Fruit fly (Drosophila melanogaster) whole organism, embryonic: Measurements from ENCODE around the gene CG43880.

Source experiments
- Adf1 ChIP-seq: fragments of 200-800 bp; sonication (Bioruptor generic); IDR thresholded peaks from 2 replicates; pipeline ENCODE4 v1.3.6; 2022; ENCODE audit warnings: missing biosample characterization, missing genetic modification characterization
- B-H1 ChIP-seq: fragments of 200-800 bp; sonication (Bioruptor generic); IDR thresholded peaks from 3 replicates; pipeline ENCODE4 v1.3.6; 2022; ENCODE audit warnings: missing biosample characterization, missing genetic modification characterization
- CG10565 ChIP-seq: fragments of 200-800 bp; sonication (Bioruptor generic); optimal IDR thresholded peaks from 3 replicates; lab custom pipeline; 2016; ENCODE audit warnings: missing biosample characterization, mild to moderate bottlenecking, missing genetic modification characterization
- CG11723 ChIP-seq: fragments of 200-800 bp; sonication (Bioruptor generic); optimal IDR thresholded peaks from 2 replicates; lab custom pipeline; 2017; ENCODE audit warnings: missing biosample characterization, mild to moderate bottlenecking, missing genetic modification characterization
- CG12391 ChIP-seq: fragments of 200-800 bp; sonication (Bioruptor generic); optimal IDR thresholded peaks from 3 replicates; lab custom pipeline; 2018; ENCODE audit warnings: missing biosample characterization, mild to moderate bottlenecking, missing genetic modification characterization, moderate library complexity
- CG16815 ChIP-seq: fragments of 200-800 bp; sonication (Bioruptor generic); optimal IDR thresholded peaks from 3 replicates; lab custom pipeline; 2017; ENCODE audit warnings: missing biosample characterization, mild to moderate bottlenecking, missing genetic modification characterization
- CG17328 ChIP-seq: fragments of 200-800 bp; sonication (Bioruptor generic); IDR thresholded peaks from 2 replicates; pipeline ENCODE4 v1.3.6; 2022; ENCODE audit warnings: missing biosample characterization, missing genetic modification characterization
- CG18599 ChIP-seq: fragments of 200-800 bp; sonication (Bioruptor generic); optimal IDR thresholded peaks from 3 replicates; lab custom pipeline; 2017; ENCODE audit warnings: missing biosample characterization, missing genetic modification characterization, mild to moderate bottlenecking, moderate library complexity, missing genetic modification reagents
- CG2678 ChIP-seq: fragments of 200-800 bp; sonication (Bioruptor generic); optimal IDR thresholded peaks from 3 replicates; lab custom pipeline; 2019; ENCODE audit warnings: missing biosample characterization, mild to moderate bottlenecking, missing genetic modification characterization, moderate library complexity
- CG31441 ChIP-seq: fragments of 200-800 bp; sonication (Bioruptor generic); IDR thresholded peaks from 2 replicates; pipeline ENCODE4 v1.3.6; 2022; ENCODE audit warnings: missing biosample characterization, missing genetic modification characterization
- CG3407 ChIP-seq: fragments of 200-800 bp; sonication (Bioruptor generic); optimal IDR thresholded peaks from 2 replicates; lab custom pipeline; 2018; ENCODE audit warnings: missing biosample characterization, mild to moderate bottlenecking, missing genetic modification characterization
- CG34376 ChIP-seq: fragments of 200-800 bp; sonication (Bioruptor generic); optimal IDR thresholded peaks from 2 replicates; lab custom pipeline; 2018; ENCODE audit warnings: missing biosample characterization, mild to moderate bottlenecking, missing genetic modification characterization
- CG5245 ChIP-seq: fragments of 200-800 bp; sonication (Bioruptor generic); optimal IDR thresholded peaks from 3 replicates; lab custom pipeline; 2016; ENCODE audit warnings: missing biosample characterization, missing genetic modification characterization
- CG6254 ChIP-seq: fragments of 200-800 bp; sonication (Bioruptor generic); optimal IDR thresholded peaks from 3 replicates; lab custom pipeline; 2017; ENCODE audit warnings: mild to moderate bottlenecking, missing biosample characterization, missing genetic modification reagents, missing genetic modification characterization
- CG7745 ChIP-seq: fragments of 200-800 bp; sonication (Bioruptor generic); optimal IDR thresholded peaks from 2 replicates; lab custom pipeline; 2018; ENCODE audit warnings: missing biosample characterization, mild to moderate bottlenecking, missing genetic modification characterization, moderate library complexity
- CG7839 ChIP-seq: fragments of 200-800 bp; sonication (Bioruptor generic); optimal IDR thresholded peaks from 3 replicates; lab custom pipeline; 2018; ENCODE audit warnings: missing biosample characterization, mild to moderate bottlenecking, missing genetic modification characterization, moderate library complexity
- CG8290 ChIP-seq, 3 experiments: fragments of 200-800 bp; sonication (Bioruptor generic); optimal IDR thresholded peaks; 2 replicates each; lab custom pipeline; 2016 to 2019; ENCODE audit warnings: missing biosample characterization in 3 of 3, missing genetic modification characterization in 3 of 3, mild to moderate bottlenecking in 2 of 3, moderate library complexity in 1 of 3
- CG8359 ChIP-seq: fragments of 200-800 bp; sonication (Bioruptor generic); optimal IDR thresholded peaks from 2 replicates; lab custom pipeline; 2017; ENCODE audit warnings: missing biosample characterization, mild to moderate bottlenecking, missing genetic modification characterization, borderline replicate concordance
- CTCF ChIP-seq: fragments of 200-800 bp; sonication (Bioruptor generic); optimal IDR thresholded peaks from 2 replicates; lab custom pipeline; 2017; ENCODE audit warnings: missing biosample characterization, mild to moderate bottlenecking, missing genetic modification characterization, moderate library complexity
- Hr3 ChIP-seq: fragments of 200-800 bp; sonication (Bioruptor generic); optimal IDR thresholded peaks from 3 replicates; lab custom pipeline; 2016; ENCODE audit warnings: missing biosample characterization, missing genetic modification characterization
- Hr78 ChIP-seq, 2 experiments: fragments of 200-800 bp in 1 of 2; fragments of >200 bp in 1 of 2; sonication (Bioruptor generic) in 1 of 2; optimal IDR thresholded peaks; 2 replicates each; lab custom pipeline; 2017 to 2019; ENCODE audit warnings: missing biosample characterization in 2 of 2, missing genetic modification characterization in 2 of 2, mild to moderate bottlenecking in 1 of 2, moderate library complexity in 1 of 2
- Nf-YC ChIP-seq: fragments of 200-800 bp; optimal IDR thresholded peaks from 3 replicates; lab custom pipeline; 2019; ENCODE audit warnings: missing biosample characterization, mild to moderate bottlenecking, missing genetic modification characterization, moderate library complexity
- Ravus ChIP-seq: fragments of 200-800 bp; sonication (Bioruptor generic); IDR thresholded peaks from 2 replicates; pipeline ENCODE4 v1.3.6; 2022; ENCODE audit warnings: missing biosample characterization, missing genetic modification characterization
- Trl ChIP-seq, 3 experiments: fragments of >200 bp in 2 of 3; fragments of 200-800 bp in 1 of 3; sonication (Bioruptor generic) in 1 of 3; optimal IDR thresholded peaks; 2 replicates in 1 of 3; 3 replicates in 2 of 3; lab custom pipeline; 2016 to 2017; ENCODE audit warnings: missing biosample characterization in 1 of 3, missing genetic modification characterization in 1 of 3
- Vsx1 ChIP-seq: fragments of 200-800 bp; sonication (Bioruptor generic); optimal IDR thresholded peaks from 2 replicates; lab custom pipeline; 2017; ENCODE audit warnings: missing biosample characterization, mild to moderate bottlenecking, missing genetic modification characterization, missing genetic modification reagents
- YL-1 ChIP-seq: fragments of 200-800 bp; sonication (Bioruptor generic); optimal IDR thresholded peaks from 3 replicates; lab custom pipeline; 2017; ENCODE audit warnings: missing biosample characterization, mild to moderate bottlenecking, missing genetic modification characterization
- chm ChIP-seq: fragments of 200-800 bp; sonication (Bioruptor generic); IDR thresholded peaks from 2 replicates; pipeline ENCODE4 v1.3.6; 2022; ENCODE audit warnings: missing biosample characterization, missing genetic modification characterization
- ci ChIP-seq: fragments of 200-800 bp; sonication (Bioruptor generic); IDR thresholded peaks from 3 replicates; pipeline ENCODE4 v1.3.6; 2022; ENCODE audit warnings: missing biosample characterization, missing genetic modification characterization
- cwo ChIP-seq: fragments of 200-800 bp; sonication (Bioruptor generic); optimal IDR thresholded peaks from 3 replicates; lab custom pipeline; 2017; ENCODE audit warnings: missing biosample characterization, missing genetic modification characterization, mild to moderate bottlenecking, moderate library complexity, missing genetic modification reagents
- exex ChIP-seq: fragments of 200-800 bp; sonication (Bioruptor generic); optimal IDR thresholded peaks from 4 replicates; lab custom pipeline; 2018; ENCODE audit warnings: missing biosample characterization, mild to moderate bottlenecking, missing genetic modification characterization, moderate library complexity
- eyg ChIP-seq: fragments of 200-800 bp; sonication (Bioruptor generic); optimal IDR thresholded peaks from 3 replicates; lab custom pipeline; 2016; ENCODE audit warnings: missing biosample characterization, missing genetic modification characterization
- grn ChIP-seq: fragments of 200-800 bp; sonication (Bioruptor generic); optimal IDR thresholded peaks from 3 replicates; lab custom pipeline; 2017; ENCODE audit warnings: missing biosample characterization, missing genetic modification characterization
- inv ChIP-seq: fragments of 200-800 bp; sonication (Bioruptor generic); IDR thresholded peaks from 2 replicates; pipeline ENCODE4 v1.3.6; 2022; ENCODE audit warnings: missing biosample characterization, missing genetic modification characterization; ENCODE audit not compliant: partially characterized antibody
- jing ChIP-seq: fragments of 200-800 bp; sonication (Bioruptor generic); optimal IDR thresholded peaks from 2 replicates; lab custom pipeline; 2018; ENCODE audit warnings: missing biosample characterization, mild to moderate bottlenecking, missing genetic modification characterization
- jumu ChIP-seq: fragments of 200-800 bp; sonication (Bioruptor generic); optimal IDR thresholded peaks from 3 replicates; lab custom pipeline; 2016; ENCODE audit warnings: missing biosample characterization, missing genetic modification characterization
- lab ChIP-seq: fragments of 200-800 bp; sonication (Bioruptor generic); optimal IDR thresholded peaks from 3 replicates; lab custom pipeline; 2017; ENCODE audit warnings: missing biosample characterization, missing genetic modification characterization, mild to moderate bottlenecking, moderate library complexity, missing genetic modification reagents
- mirr ChIP-seq: fragments of 200-800 bp; sonication (Bioruptor generic); optimal IDR thresholded peaks from 3 replicates; lab custom pipeline; 2018; ENCODE audit warnings: missing biosample characterization, mild to moderate bottlenecking, missing genetic modification characterization
- oc ChIP-seq: fragments of 200-800 bp; sonication (Bioruptor generic); optimal IDR thresholded peaks from 2 replicates; lab custom pipeline; 2018; ENCODE audit warnings: missing biosample characterization, mild to moderate bottlenecking, missing genetic modification characterization, moderate library complexity
- otp ChIP-seq: fragments of 200-800 bp; sonication (Bioruptor generic); IDR thresholded peaks from 3 replicates; pipeline ENCODE4, ENCODE4 v1.3.6; 2022; ENCODE audit warnings: missing biosample characterization, missing genetic modification characterization
- sqz ChIP-seq: fragments of 200-800 bp; sonication (Bioruptor generic); optimal IDR thresholded peaks from 3 replicates; lab custom pipeline; 2018; ENCODE audit warnings: missing biosample characterization, mild to moderate bottlenecking, missing genetic modification characterization
- ssp ChIP-seq: fragments of 200-800 bp; sonication (Bioruptor generic); IDR thresholded peaks from 2 replicates; pipeline ENCODE4 v1.3.6; 2022; ENCODE audit warnings: missing biosample characterization, missing genetic modification characterization
- sug ChIP-seq: fragments of 200-800 bp; optimal IDR thresholded peaks from 2 replicates; lab custom pipeline; 2019; ENCODE audit warnings: missing biosample characterization, mild to moderate bottlenecking, missing genetic modification characterization, moderate library complexity
- tx ChIP-seq: fragments of 200-800 bp; sonication (Bioruptor generic); optimal IDR thresholded peaks from 2 replicates; lab custom pipeline; 2016; ENCODE audit warnings: missing biosample characterization, missing genetic modification characterization

Gene CG43880

dm6 chr3L:7941514-7941913 is 4.6 kb downstream of the CG43880 start (continued):
- no peak for TF ChIP-seq YL-1 (GFP tag; lab: Kevin White, UChicago)
- TF ChIP-seq oc: no peak
- TF ChIP-seq B-H1 (GFP tag; lab: Robert Waterston, UW): no peak
- TF ChIP-seq CG5245 (GFP tag; lab: Kevin White, UChicago): no peak
- TF ChIP-seq CG17328 (GFP tag; lab: Robert Waterston, UW): 0 out of 2 replicates have a peak, but pooled peaks have one; percentile 9
- no peak for TF ChIP-seq CG12391 (tag; lab: Kevin White, UChicago)
- no peak for TF ChIP-seq CG6254 (GFP tag; lab: Kevin White, UChicago)
- TF ChIP-seq CG7745 (tag; lab: Kevin White, UChicago): no peak
- peak; percentile 87 for TF ChIP-seq CTCF (GFP tag; lab: Kevin White, UChicago)

- peak; percentile 34 for TF ChIP-seq cwo (GFP tag; lab: Kevin White, UChicago)
- no peak for TF ChIP-seq jumu (GFP tag; lab: Kevin White, UChicago)
- TF ChIP-seq Adf1 (GFP tag; lab: Robert Waterston, UW): no peak
- peak; percentile 67 for TF ChIP-seq grn (GFP tag; lab: Kevin White, UChicago)
- no peak for TF ChIP-seq CG8290 (GFP tag; optimal IDR thresholded peaks at IDR 0.05; lab: Kevin White, UChicago)
- TF ChIP-seq CG8290 (tag; optimal IDR thresholded peaks at IDR 0.05; lab: Kevin White, UChicago): peak in 1 of 2 experiments; percentile 7
- TF ChIP-seq CG16815 (GFP tag; lab: Kevin White, UChicago): no peak
- peak; percentile 19 for TF ChIP-seq Vsx1 (GFP tag; lab: Kevin White, UChicago)
- TF ChIP-seq mirr: peak; percentile 12
- TF ChIP-seq sug (tag; lab: Kevin White, UChicago): peak; percentile 81
- peak; percentile 19 for TF ChIP-seq CG18599 (GFP tag; lab: Kevin White, UChicago)
- peak in 1 of 2 experiments; percentile 21 for TF ChIP-seq Hr78 (GFP tag; optimal IDR thresholded peaks at IDR 0.05; lab: Kevin White, UChicago)
- no peak for TF ChIP-seq tx
- TF ChIP-seq CG2678 (tag; lab: Kevin White, UChicago): peak; percentile 4
- TF ChIP-seq lab (GFP tag; lab: Kevin White, UChicago): peak; percentile 1
- TF ChIP-seq exex (tag; lab: Kevin White, UChicago): peak; percentile 100
- peak; percentile 91 for TF ChIP-seq CG34376 (GFP tag; lab: Kevin White, UChicago)
- no peak for TF ChIP-seq CG3407 (GFP tag; lab: Kevin White, UChicago)
- TF ChIP-seq, all 482 proteins: peak for 12
Observed at dm6 chr3L:7940558-7941238, 5.4 kb downstream of the CG43880 start.

dm6 chr3L:7938638-7939037 is 7.5 kb downstream of the CG43880 start:
- TF ChIP-seq tx: no peak
- peak; percentile 30; the same call in 1 of the 2 replicates for TF ChIP-seq CG31441 (GFP tag; lab: Robert Waterston, UW)
- TF ChIP-seq Hr3 (GFP tag; lab: Kevin White, UChicago): no peak
- TF ChIP-seq Trl (optimal IDR thresholded peaks at IDR 0.05; lab: Kevin White, UChicago): no peak
- TF ChIP-seq Trl (GFP tag; optimal IDR thresholded peaks at IDR 0.05; lab: Kevin White, UChicago): no peak
- peak; percentile 81 for TF ChIP-seq sug (tag; lab: Kevin White, UChicago)
- no peak for TF ChIP-seq CG11723 (GFP tag; lab: Kevin White, UChicago)
- no peak for TF ChIP-seq eyg (GFP tag; lab: Kevin White, UChicago)
- no peak for TF ChIP-seq CG8359 (GFP tag; lab: Kevin White, UChicago)
- peak; percentile 58; the same call in 1 of the 3 replicates for TF ChIP-seq ci
- peak; percentile 61 for TF ChIP-seq mirr
- TF ChIP-seq CG5245 (GFP tag; lab: Kevin White, UChicago): no peak
- no peak for TF ChIP-seq jing
- 0 out of 3 replicates have a peak, but pooled peaks have one; percentile 16 for TF ChIP-seq otp (GFP tag; lab: Robert Waterston, UW)
- TF ChIP-seq sqz (GFP tag; lab: Kevin White, UChicago): no peak
- no peak for TF ChIP-seq Ravus
- TF ChIP-seq chm: 0 out of 2 replicates have a peak, but pooled peaks have one; percentile 59
- peak; percentile 32 for TF ChIP-seq lab (GFP tag; lab: Kevin White, UChicago)
- peak; percentile 21 for TF ChIP-seq CG6254 (GFP tag; lab: Kevin White, UChicago)
- TF ChIP-seq jumu (GFP tag; lab: Kevin White, UChicago): no peak
- no peak for TF ChIP-seq ssp (GFP tag; lab: Robert Waterston, UW)
- no peak for TF ChIP-seq CG8290 (GFP tag; optimal IDR thresholded peaks at IDR 0.05; lab: Kevin White, UChicago)
- peak in 1 of 2 experiments; percentile 24 for TF ChIP-seq CG8290 (tag; optimal IDR thresholded peaks at IDR 0.05; lab: Kevin White, UChicago)
- no peak for TF ChIP-seq inv (GFP tag; lab: Robert Waterston, UW)
- peak; percentile 5 for TF ChIP-seq CG7839 (tag; lab: Kevin White, UChicago)
- peak; percentile 27 for TF ChIP-seq Nf-YC (tag; lab: Kevin White, UChicago)
- no peak for TF ChIP-seq CG10565
